Worm (Caenorhabditis elegans) whole organism, young adult: ENCODE data around the gene F58D2.5.

Experiments
- B0019.2 ChIP-seq: fragments of 200-800 bp; sonication (Bioruptor generic); conservative IDR thresholded peaks from 2 replicates; pipeline ENCODE4 v1.3.6; 2022; ENCODE audit warnings: missing genetic modification reagents, missing genetic modification characterization, missing compliant biosample characterization
- D2030.7 ChIP-seq: fragments of 200-800 bp; sonication (Bioruptor generic); IDR thresholded peaks from 2 replicates; pipeline ENCODE4 v1.3.6; 2022; ENCODE audit warnings: missing genetic modification reagents, missing genetic modification characterization, missing compliant biosample characterization
- F23B12.7 ChIP-seq: sonication (generic microtip); optimal IDR thresholded peaks from 2 replicates; lab custom pipeline; 2017; ENCODE audit warnings: missing genetic modification characterization, mild to moderate bottlenecking, missing compliant biosample characterization, antibody characterized with exemption, moderate library complexity; ENCODE audit not compliant: insufficient read depth
- F33H1.4 ChIP-seq: fragments of 200-800 bp; sonication (Bioruptor generic); IDR thresholded peaks from 2 replicates; pipeline ENCODE4 v1.3.6; 2022; ENCODE audit warnings: missing genetic modification reagents, missing genetic modification characterization, missing compliant biosample characterization
- F37B4.10 ChIP-seq: fragments of 200-800 bp; sonication (Bioruptor generic); IDR thresholded peaks from 2 replicates; pipeline ENCODE4 v1.3.6; 2022; ENCODE audit warnings: missing genetic modification characterization, missing compliant biosample characterization
- F39B2.1 ChIP-seq: fragments of 200-800 bp; sonication (Bioruptor generic); IDR thresholded peaks from 2 replicates; pipeline ENCODE4 v1.3.6; 2022; ENCODE audit warnings: missing genetic modification reagents, missing genetic modification characterization, missing compliant biosample characterization
- F49E8.2 ChIP-seq: sonication (generic microtip); optimal IDR thresholded peaks from 3 replicates; lab custom pipeline; 2017; ENCODE audit warnings: missing genetic modification characterization, mild to moderate bottlenecking, missing compliant biosample characterization, antibody characterized with exemption, moderate library complexity; ENCODE audit not compliant: insufficient read depth
- F52B5.7 ChIP-seq: sonication (generic microtip); optimal IDR thresholded peaks from 2 replicates; lab custom pipeline; 2016; ENCODE audit warnings: mild to moderate bottlenecking, missing genetic modification characterization, missing compliant biosample characterization
- F57A8.1 ChIP-seq: fragments of 200-800 bp; sonication (Bioruptor generic); optimal IDR thresholded peaks from 2 replicates; lab custom pipeline; 2018; ENCODE audit warnings: mild to moderate bottlenecking, missing genetic modification characterization, moderate library complexity, missing compliant biosample characterization
- Y53F4B.3 ChIP-seq: fragments of 200-800 bp; sonication (Bioruptor generic); IDR thresholded peaks from 2 replicates; pipeline ENCODE4 v1.3.6; 2022; ENCODE audit warnings: missing genetic modification reagents, missing genetic modification characterization, missing compliant biosample characterization
- Y53G8AR.9 ChIP-seq: fragments of 200-800 bp; sonication (Bioruptor generic); conservative IDR thresholded peaks from 2 replicates; pipeline ENCODE4 v1.3.6; 2022; ENCODE audit warnings: missing genetic modification reagents, missing genetic modification characterization, missing compliant biosample characterization
- Y67H2A.10 ChIP-seq: fragments of 200-800 bp; sonication (Bioruptor generic); conservative IDR thresholded peaks from 2 replicates; pipeline ENCODE4 v1.3.6; 2022; ENCODE audit warnings: missing genetic modification reagents, missing genetic modification characterization, missing compliant biosample characterization
- Y95B8A.8 ChIP-seq: fragments of 200-800 bp; sonication (Bioruptor generic); IDR thresholded peaks from 2 replicates; pipeline ENCODE4 v1.3.6; 2022; ENCODE audit warnings: missing genetic modification reagents, missing genetic modification characterization, missing compliant biosample characterization
- aptf-3 ChIP-seq: fragments of 200-800 bp; sonication (Bioruptor generic); IDR thresholded peaks from 2 replicates; pipeline ENCODE4 v1.3.6; 2022; ENCODE audit warnings: missing genetic modification characterization, missing compliant biosample characterization
- atf-7 ChIP-seq: sonication (generic microtip); optimal IDR thresholded peaks from 2 replicates; lab custom pipeline; 2017; ENCODE audit warnings: mild to moderate bottlenecking, missing genetic modification characterization, missing compliant biosample characterization
- athp-1 ChIP-seq: sonication (generic microtip); optimal IDR thresholded peaks from 2 replicates; lab custom pipeline; 2017; ENCODE audit warnings: mild to moderate bottlenecking, missing genetic modification characterization, missing compliant biosample characterization
- attf-3 ChIP-seq: fragments of 200-800 bp; sonication (Bioruptor generic); conservative IDR thresholded peaks from 2 replicates; pipeline ENCODE4 v1.3.6; 2022; ENCODE audit warnings: missing genetic modification reagents, missing genetic modification characterization, missing compliant biosample characterization
- attf-6 ChIP-seq: fragments of 200-800 bp; sonication (Bioruptor generic); IDR thresholded peaks from 2 replicates; pipeline ENCODE4 v1.3.6; 2022; ENCODE audit warnings: missing genetic modification reagents, missing genetic modification characterization, missing compliant biosample characterization
- ceh-100 ChIP-seq: fragments of 200-800 bp; sonication (Bioruptor generic); IDR thresholded peaks from 2 replicates; pipeline ENCODE4 v1.3.6; 2022; ENCODE audit warnings: missing genetic modification reagents, missing genetic modification characterization, missing compliant biosample characterization
- ceh-40 ChIP-seq: fragments of 200-800 bp; sonication (Bioruptor generic); IDR thresholded peaks from 2 replicates; pipeline ENCODE4 v1.3.6; 2022; ENCODE audit warnings: missing genetic modification characterization, missing compliant biosample characterization
- ceh-91 ChIP-seq: fragments of 200-800 bp; sonication (Bioruptor generic); IDR thresholded peaks from 2 replicates; pipeline ENCODE4 v1.3.6; 2022; ENCODE audit warnings: missing genetic modification reagents, missing genetic modification characterization, missing compliant biosample characterization
- efl-1 ChIP-seq: fragments of 150-350 bp; optimal IDR thresholded peaks from 2 replicates; lab custom pipeline; 2014; ENCODE audit warnings: missing biosample characterization, missing genetic modification reagents, missing genetic modification characterization
- hlh-26 ChIP-seq: fragments of 200-800 bp; sonication (Bioruptor generic); conservative IDR thresholded peaks from 2 replicates; pipeline ENCODE4 v1.3.6; 2022; ENCODE audit warnings: missing genetic modification reagents, missing genetic modification characterization, missing compliant biosample characterization
- hmg-1.2 ChIP-seq: fragments of 200-800 bp; sonication (Bioruptor generic); IDR thresholded peaks from 2 replicates; pipeline ENCODE4 v1.3.6; 2022; ENCODE audit warnings: missing genetic modification reagents, missing genetic modification characterization, missing compliant biosample characterization
- lin-54 ChIP-seq: fragments of 200-800 bp; sonication (Bioruptor generic); optimal IDR thresholded peaks from 2 replicates; lab custom pipeline; 2018; ENCODE audit warnings: mild to moderate bottlenecking, missing genetic modification characterization, missing compliant biosample characterization
- lsl-1 ChIP-seq: fragments of 200-800 bp; sonication (Bioruptor generic); optimal IDR thresholded peaks from 2 replicates; lab custom pipeline; 2018; ENCODE audit warnings: mild to moderate bottlenecking, missing genetic modification characterization, moderate library complexity, missing compliant biosample characterization
- madf-6 ChIP-seq: fragments of 200-800 bp; sonication (Bioruptor generic); IDR thresholded peaks from 2 replicates; pipeline ENCODE4 v1.3.6; 2022; ENCODE audit warnings: missing genetic modification reagents, missing genetic modification characterization, missing compliant biosample characterization
- madf-8 ChIP-seq: fragments of 200-800 bp; sonication (Bioruptor generic); conservative IDR thresholded peaks from 2 replicates; pipeline ENCODE4 v1.3.6; 2022; ENCODE audit warnings: missing genetic modification reagents, missing genetic modification characterization, missing compliant biosample characterization
- nhr-179 ChIP-seq: sonication (generic microtip); optimal IDR thresholded peaks from 2 replicates; lab custom pipeline; 2016; ENCODE audit warnings: mild to moderate bottlenecking, missing genetic modification characterization, missing compliant biosample characterization
- pha-4 ChIP-seq: fragments of 150-350 bp; sonication (generic microtip); optimal IDR thresholded peaks from 2 replicates; lab custom pipeline; 2014; ENCODE audit warnings: missing biosample characterization, missing genetic modification reagents, missing genetic modification characterization
- rcor-1 ChIP-seq: fragments of 200-800 bp; sonication (Bioruptor generic); IDR thresholded peaks from 2 replicates; pipeline ENCODE4 v1.3.6; 2022; ENCODE audit warnings: missing genetic modification reagents, missing genetic modification characterization, missing compliant biosample characterization
- snpc-1.1 ChIP-seq: sonication (generic microtip); optimal IDR thresholded peaks from 2 replicates; lab custom pipeline; 2017; ENCODE audit warnings: missing genetic modification characterization, mild to moderate bottlenecking, missing compliant biosample characterization, antibody characterized with exemption, moderate library complexity, missing genotype, missing genetic modification reagents; ENCODE audit not compliant: insufficient read depth
- snpc-1.3 ChIP-seq: sonication (generic microtip); optimal IDR thresholded peaks from 2 replicates; lab custom pipeline; 2017; ENCODE audit warnings: missing genetic modification characterization, mild to moderate bottlenecking, missing compliant biosample characterization, antibody characterized with exemption, moderate library complexity, missing genotype, missing genetic modification reagents; ENCODE audit not compliant: insufficient read depth
- snpc-3.4 ChIP-seq: sonication (generic microtip); optimal IDR thresholded peaks from 2 replicates; lab custom pipeline; 2017; ENCODE audit warnings: missing genetic modification characterization, mild to moderate bottlenecking, missing compliant biosample characterization, antibody characterized with exemption, moderate library complexity, missing genotype, missing genetic modification reagents
- snpc-4 ChIP-seq, 5 experiments: fragments of 150-350 bp in 1 of 5; sonication (generic microtip) in 4 of 5; optimal IDR thresholded peaks; 2 replicates each; lab custom pipeline; 2014 to 2018; ENCODE audit warnings: missing genetic modification characterization in 5 of 5, missing biosample characterization in 3 of 5, antibody characterized with exemption in 2 of 5, mild to moderate bottlenecking in 2 of 5, missing compliant biosample characterization in 2 of 5, missing genotype in 2 of 5, moderate library complexity in 2 of 5, missing genetic modification reagents in 1 of 5
- tbp1 ChIP-seq: fragments of 200-800 bp; sonication (Bioruptor generic); optimal IDR thresholded peaks from 2 replicates; lab custom pipeline; 2018; ENCODE audit warnings: mild to moderate bottlenecking, missing genetic modification characterization, missing compliant biosample characterization
- tbx-9 ChIP-seq: sonication (generic microtip); optimal IDR thresholded peaks from 2 replicates; lab custom pipeline; 2016; ENCODE audit warnings: borderline replicate concordance, missing genetic modification characterization, inconsistent platforms, missing compliant biosample characterization
- tlf-1 ChIP-seq: fragments of 200-800 bp; sonication (Bioruptor generic); optimal IDR thresholded peaks from 2 replicates; lab custom pipeline; 2018; ENCODE audit warnings: mild to moderate bottlenecking, missing genetic modification characterization, missing compliant biosample characterization
- unc-62 ChIP-seq: fragments of 150-350 bp; optimal IDR thresholded peaks from 2 replicates; lab custom pipeline; 2014; ENCODE audit warnings: missing biosample characterization, missing genetic modification reagents, missing genetic modification characterization
- xnd-1 ChIP-seq: sonication (generic microtip); optimal IDR thresholded peaks from 2 replicates; lab custom pipeline; 2016; ENCODE audit warnings: missing genotype, missing genetic modification reagents, missing genetic modification characterization, missing compliant biosample characterization
- ztf-18 ChIP-seq: sonication (generic microtip); optimal IDR thresholded peaks from 2 replicates; lab custom pipeline; 2016; ENCODE audit warnings: missing genotype, mild to moderate bottlenecking, missing genetic modification characterization, missing compliant biosample characterization

The F58D2.5 gene

ce11 chrIV:13167534-13167933 lies 25.6 kb downstream of the F58D2.5 start:
- TF ChIP-seq attf-3 (no peak), F57A8.1 (no peak), tlf-1 (GFP tag; lab: Kevin White, UChicago) (no peak), lsl-1 (GFP tag; lab: Kevin White, UChicago) (no peak), xnd-1 (tag; lab: Kevin White, UChicago) (no peak), ztf-18 (tag; lab: Kevin White, UChicago) (no peak), ceh-40 (GFP tag; lab: Robert Waterston, UW) (no peak), unc-62 (no peak), snpc-3.4 (tag; lab: Kevin White, UChicago) (no peak)

ce11 chrIV:13165181-13165580 lies 28.0 kb downstream of the F58D2.5 start, which contains the start of gene scl-14:
Gene scl-14 (plus strand): TSS chrIV:13165481.
- TF ChIP-seq nhr-179 (no peak), F23B12.7 (no peak), Y95B8A.8 (GFP tag; lab: Robert Waterston, UW) (no peak), F52B5.7 (tag; lab: Kevin White, UChicago) (no peak), aptf-3 (GFP tag; lab: Robert Waterston, UW) (no peak)
- TF ChIP-seq, all 124 proteins: peak for 0

ce11 chrIV:13154391-13155283 lies 38.5 kb downstream of the F58D2.5 start, which contains the start of the genes crld-1 and msh-5:
Gene crld-1 (minus strand): TSS chrIV:13154441.
Gene msh-5 (plus strand): TSS chrIV:13155233.
- TF ChIP-seq snpc-1.3: peak; percentile 32
- no peak for TF ChIP-seq tbx-9 (tag; lab: Kevin White, UChicago)
- peak; percentile 54 for TF ChIP-seq D2030.7 (GFP tag; lab: Robert Waterston, UW)
- no peak for TF ChIP-seq Y53G8AR.9 (GFP tag; lab: Robert Waterston, UW)
- TF ChIP-seq B0019.2 (GFP tag; lab: Robert Waterston, UW): no peak
- no peak for TF ChIP-seq hmg-1.2 (GFP tag; lab: Robert Waterston, UW)
- peak; percentile 97 for TF ChIP-seq lsl-1 (GFP tag; lab: Kevin White, UChicago)
- peak; percentile 81 for TF ChIP-seq xnd-1 (tag; lab: Kevin White, UChicago)
- peak; percentile 38 for TF ChIP-seq efl-1 (GFP tag; lab: Kevin White, UChicago)
- no peak for TF ChIP-seq athp-1 (tag; lab: Kevin White, UChicago)
- TF ChIP-seq F49E8.2 (tag; lab: Kevin White, UChicago): no peak
- no peak for TF ChIP-seq Y95B8A.8 (GFP tag; lab: Robert Waterston, UW)
- no peak for TF ChIP-seq F37B4.10 (GFP tag; lab: Robert Waterston, UW)
- TF ChIP-seq Y67H2A.10 (GFP tag; lab: Robert Waterston, UW): no peak
- TF ChIP-seq madf-8 (GFP tag; lab: Robert Waterston, UW): peak; percentile 82
- peak; percentile 93 for TF ChIP-seq F33H1.4 (GFP tag; lab: Robert Waterston, UW)
- peak; percentile 63 for TF ChIP-seq lin-54 (GFP tag; lab: Kevin White, UChicago)
- TF ChIP-seq pha-4 (tag; lab: Kevin White, UChicago): no peak
- TF ChIP-seq Y53F4B.3 (GFP tag; lab: Robert Waterston, UW): no peak
- TF ChIP-seq F39B2.1 (GFP tag; lab: Robert Waterston, UW): no peak
- no peak for TF ChIP-seq atf-7 (tag; lab: Kevin White, UChicago)
- TF ChIP-seq unc-62: no peak
- no peak for TF ChIP-seq hlh-26 (GFP tag; lab: Robert Waterston, UW)
- TF ChIP-seq ceh-100 (GFP tag; lab: Robert Waterston, UW): no peak
- TF ChIP-seq snpc-4 (GFP tag; optimal IDR thresholded peaks at IDR 0.05; lab: Kevin White, UChicago): peak; percentile 36
- peak in 1 of 4 experiments; percentile 69 for TF ChIP-seq snpc-4 (tag; optimal IDR thresholded peaks at IDR 0.05; lab: Kevin White, UChicago)
- TF ChIP-seq F23B12.7: no peak
- peak; percentile 51; the same call in 1 of the 2 replicates for TF ChIP-seq ceh-91 (GFP tag; lab: Robert Waterston, UW)
- 0 out of 2 replicates have a peak, but pooled peaks have one; percentile 43 for TF ChIP-seq rcor-1
- TF ChIP-seq snpc-1.1 (tag; lab: Kevin White, UChicago): no peak
- TF ChIP-seq attf-6: peak; percentile 71; the same call in 1 of the 2 replicates
- peak; percentile 29 for TF ChIP-seq tbp1
- peak; percentile 90 for TF ChIP-seq madf-6
